Fruit fly (Drosophila melanogaster): ENCODE measurements around the gene Sry-delta.

Sry-delta gene

DNA sequence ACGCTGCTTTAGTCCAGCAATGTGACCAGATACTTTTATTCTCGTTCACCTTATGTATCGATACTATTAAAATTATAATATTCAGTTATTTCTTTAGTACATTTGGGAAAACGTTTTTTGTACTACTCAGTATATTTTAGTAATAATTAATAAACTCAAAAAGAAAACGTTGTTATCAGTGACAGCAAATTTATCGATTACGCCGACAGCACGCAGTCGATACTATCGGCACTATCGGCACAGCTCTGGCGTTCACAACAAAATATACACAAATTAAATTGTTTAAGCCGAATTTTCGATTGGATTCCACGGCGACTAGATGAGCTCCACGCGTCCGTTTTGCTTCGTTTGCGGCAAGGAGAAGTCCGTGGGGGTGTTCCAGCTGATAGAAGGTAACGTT, 3.6 kb upstream of the Sry-delta start, which contains the start of the genes janA, Sry-alpha and Sry-beta (continued):
- no peak for TF ChIP-seq Sox100B (GFP tag; optimal IDR thresholded peaks at IDR 0.05)
- TF ChIP-seq al (GFP tag; IDR thresholded peaks at IDR 0.05) = no peak
- no peak for TF ChIP-seq NC2α (GFP tag; optimal IDR thresholded peaks at IDR 0.05)
- TF ChIP-seq CG11504 (tag; optimal IDR thresholded peaks at IDR 0.05) = no peak
- TF ChIP-seq Pdp1 (GFP tag; optimal IDR thresholded peaks at IDR 0.05) = no peak
- TF ChIP-seq so (GFP tag; IDR thresholded peaks at IDR 0.05) = no peak
- no peak for TF ChIP-seq CG11723 (GFP tag; optimal IDR thresholded peaks at IDR 0.05)
- TF ChIP-seq CG2120 (GFP tag; optimal IDR thresholded peaks at IDR 0.05) = no peak
- no peak for TF ChIP-seq nom (GFP tag; optimal IDR thresholded peaks at IDR 0.05)
- TF ChIP-seq Ptx1 (GFP tag; IDR thresholded peaks at IDR 0.05) = no peak
- no peak for TF ChIP-seq CG3407 (GFP tag; optimal IDR thresholded peaks at IDR 0.05)
- TF ChIP-seq CG16863 (GFP tag; optimal IDR thresholded peaks at IDR 0.05) = no peak
- TF ChIP-seq CG9215 (GFP tag; IDR thresholded peaks at IDR 0.05) = peak; percentile 4; the same call in 1 of the 2 replicates
- no peak for TF ChIP-seq CG7928 (GFP tag; optimal IDR thresholded peaks at IDR 0.05)
- TF ChIP-seq Spps (tag; optimal IDR thresholded peaks at IDR 0.05) = no peak
- TF ChIP-seq B-H2 (GFP tag; optimal IDR thresholded peaks at IDR 0.05) = no peak
- TF ChIP-seq oc (tag; optimal IDR thresholded peaks at IDR 0.05) = no peak
- no peak for TF ChIP-seq CG6683 (GFP tag; optimal IDR thresholded peaks at IDR 0.05)
- TF ChIP-seq Med (GFP tag) = peak; percentile 86
- peak; percentile 16 for TF ChIP-seq CG13424 (tag; optimal IDR thresholded peaks at IDR 0.05)
- TF ChIP-seq crc (GFP tag; optimal IDR thresholded peaks at IDR 0.05) = no peak
- TF ChIP-seq Hr51 (GFP tag; optimal IDR thresholded peaks at IDR 0.05) = no peak
- no peak for TF ChIP-seq CG18476 (GFP tag; optimal IDR thresholded peaks at IDR 0.05)
- no peak for TF ChIP-seq CG1233 (GFP tag; optimal IDR thresholded peaks at IDR 0.05)
- no peak for TF ChIP-seq slou (GFP tag; optimal IDR thresholded peaks at IDR 0.05)
- no peak for TF ChIP-seq Abd-B (GFP tag; optimal IDR thresholded peaks at IDR 0.05)
- no peak for TF ChIP-seq dimm (GFP tag; IDR thresholded peaks at IDR 0.05)
- peak; percentile 40 for TF ChIP-seq Ets65A (GFP tag)
- no peak for TF ChIP-seq br (optimal IDR thresholded peaks at IDR 0.05)
- peak; percentile 98 for TF ChIP-seq Opbp (GFP tag; IDR thresholded peaks at IDR 0.05; ENCODE audit: partially characterized antibody)
- no peak for TF ChIP-seq lola (GFP tag; optimal IDR thresholded peaks at IDR 0.05)
- peak; percentile 99 for TF ChIP-seq CG14860 (GFP tag; IDR thresholded peaks at IDR 0.05; ENCODE audit: partially characterized antibody)
- no peak for TF ChIP-seq Atf3 (GFP tag; optimal IDR thresholded peaks at IDR 0.05)
- TF ChIP-seq Dref (GFP tag; IDR thresholded peaks at IDR 0.05) = peak; percentile 92
- no peak for TF ChIP-seq ttk (GFP tag; IDR thresholded peaks at IDR 0.05)
- TF ChIP-seq CG9876 (GFP tag; optimal IDR thresholded peaks at IDR 0.05) = no peak
- TF ChIP-seq her (GFP tag; optimal IDR thresholded peaks at IDR 0.05) = no peak
- TF ChIP-seq CG3838 (GFP tag; optimal IDR thresholded peaks at IDR 0.05) = no peak
- no peak for TF ChIP-seq z (GFP tag; IDR thresholded peaks at IDR 0.05)
- TF ChIP-seq dati (GFP tag; IDR thresholded peaks at IDR 0.05) = no peak
- TF ChIP-seq slp2 (GFP tag; optimal IDR thresholded peaks at IDR 0.05) = no peak
- no peak for TF ChIP-seq CG17361 (GFP tag; IDR thresholded peaks at IDR 0.05)
- TF ChIP-seq Gug (GFP tag; IDR thresholded peaks at IDR 0.05) = peak; percentile 51; the same call in 1 of the 4 replicates
- no peak for TF ChIP-seq CG7987 (GFP tag; optimal IDR thresholded peaks at IDR 0.05)
- no peak for TF ChIP-seq lab (GFP tag; optimal IDR thresholded peaks at IDR 0.05)
- peak; percentile 17 for TF ChIP-seq Nf-YC (tag; optimal IDR thresholded peaks at IDR 0.05)
- TF ChIP-seq CG13775 (GFP tag; optimal IDR thresholded peaks at IDR 0.05) = peak; percentile 30
- TF ChIP-seq CG15479 (GFP tag; optimal IDR thresholded peaks at IDR 0.05) = no peak
- no peak for TF ChIP-seq CG14441 (GFP tag; IDR thresholded peaks at IDR 0.05)
- no peak for TF ChIP-seq sima (GFP tag; optimal IDR thresholded peaks at IDR 0.05)
- TF ChIP-seq CG3065 (GFP tag; optimal IDR thresholded peaks at IDR 0.05) = no peak
- TF ChIP-seq CG4328 (GFP tag; optimal IDR thresholded peaks at IDR 0.05) = no peak
